Worm (Caenorhabditis elegans) whole organism, L4/young adult: ENCODE measurements around the gene F18H3.1.

Source experiments
- W03F9.2 ChIP-seq: fragments of 150-350 bp; optimal IDR thresholded peaks from 2 replicates; lab custom pipeline; 2014; ENCODE audit warnings: missing biosample characterization, missing genetic modification characterization
- dao-5 ChIP-seq: sonication (generic microtip); optimal IDR thresholded peaks from 2 replicates; lab custom pipeline; 2016; ENCODE audit warnings: missing genotype, missing genetic modification characterization, moderate library complexity, missing compliant biosample characterization
- him-1 ChIP-seq: sonication (generic microtip); optimal IDR thresholded peaks from 2 replicates; lab custom pipeline; 2016; ENCODE audit warnings: missing genotype, missing genetic modification reagents, missing genetic modification characterization, missing compliant biosample characterization

- TF ChIP-seq him-1 (tag; lab: Kevin White, UChicago), result no peak
- no peak for TF ChIP-seq dao-5 (tag; lab: Kevin White, UChicago)
- no peak for TF ChIP-seq W03F9.2
Observed at ce11 chrX:13561954-13562353, 42.5 kb downstream of the F18H3.1 start.
